Worm (Caenorhabditis elegans) whole organism, L4 larva: Measurements from ENCODE around the gene C40C9.4.

ENCODE experiments used
- F10B5.3 ChIP-seq: sonication (generic microtip); optimal IDR thresholded peaks from 2 replicates; lab custom pipeline; 2016; ENCODE audit warnings: mild to moderate bottlenecking, missing genetic modification characterization, missing compliant biosample characterization
- F26F4.8 ChIP-seq: fragments of 200-800 bp; sonication (Bioruptor generic); conservative IDR thresholded peaks from 2 replicates; pipeline ENCODE4 v1.3.6; 2022; ENCODE audit warnings: missing genetic modification characterization, missing compliant biosample characterization
- T26A8.4 ChIP-seq: fragments of 200-800 bp; sonication (Bioruptor generic); IDR thresholded peaks from 2 replicates; pipeline ENCODE4 v1.3.6; 2022; ENCODE audit warnings: missing genetic modification characterization, missing compliant biosample characterization
- Y48G9A.11 ChIP-seq: fragments of 200-800 bp; sonication (Bioruptor generic); IDR thresholded peaks from 2 replicates; pipeline ENCODE4 v1.3.6; 2022; ENCODE audit warnings: missing genetic modification reagents, missing genetic modification characterization, missing compliant biosample characterization
- aha-1 ChIP-seq: fragments of 150-350 bp; peaks from one replicate; lab custom pipeline; 2014; ENCODE audit warnings: missing biosample characterization, missing genetic modification characterization
- ama-1 ChIP-seq: fragments of 150-350 bp; optimal IDR thresholded peaks from 2 replicates; lab custom pipeline; 2014; ENCODE audit warnings: inconsistent platforms, mixed read lengths
- attf-4 ChIP-seq: sonication (generic microtip); optimal IDR thresholded peaks from 3 replicates; lab custom pipeline; 2017; ENCODE audit warnings: missing biosample characterization, missing genetic modification characterization
- ces-1 ChIP-seq: fragments of 150-350 bp; sonication (generic microtip); optimal IDR thresholded peaks from 4 replicates; lab custom pipeline; 2014; ENCODE audit warnings: missing biosample characterization, missing genetic modification reagents, missing genetic modification characterization
- daf-12 ChIP-seq: fragments of 150-350 bp; optimal IDR thresholded peaks from 2 replicates; lab custom pipeline; 2014; ENCODE audit warnings: missing biosample characterization, missing genetic modification reagents, missing genetic modification characterization
- daf-19 ChIP-seq: fragments of 200-800 bp; sonication (Bioruptor generic); conservative IDR thresholded peaks from 2 replicates; pipeline ENCODE4 v1.3.6; 2022; ENCODE audit warnings: missing genetic modification characterization, missing compliant biosample characterization
- daf-8 ChIP-seq: fragments of 200-800 bp; sonication (Bioruptor generic); IDR thresholded peaks from 2 replicates; pipeline ENCODE4 v1.3.6; 2022; ENCODE audit warnings: missing genetic modification characterization, missing compliant biosample characterization
- dmd-6 ChIP-seq: fragments of 200-800 bp; sonication (Bioruptor generic); IDR thresholded peaks from 2 replicates; pipeline ENCODE4 v1.3.6; 2022; ENCODE audit warnings: missing genetic modification reagents, missing genetic modification characterization, missing compliant biosample characterization
- dpl-1 ChIP-seq: fragments of 150-350 bp; optimal IDR thresholded peaks from 2 replicates; lab custom pipeline; 2014; ENCODE audit warnings: missing biosample characterization, missing genetic modification reagents, missing genetic modification characterization
- dve-1 ChIP-seq: sonication (generic microtip); optimal IDR thresholded peaks from 2 replicates; lab custom pipeline; 2017; ENCODE audit warnings: antibody characterized with exemption, mild to moderate bottlenecking, missing genetic modification characterization, missing compliant biosample characterization; ENCODE audit not compliant: insufficient read depth
- egl-27 ChIP-seq: sonication (generic microtip); optimal IDR thresholded peaks from 3 replicates; lab custom pipeline; 2017; ENCODE audit warnings: missing biosample characterization, missing genetic modification reagents, missing genetic modification characterization
- fkh-10 ChIP-seq: fragments of 150-350 bp; optimal IDR thresholded peaks from 2 replicates; lab custom pipeline; 2014; ENCODE audit warnings: missing biosample characterization, missing genetic modification reagents, missing genetic modification characterization
- hif-1 ChIP-seq, 2 experiments: sonication (generic microtip); optimal IDR thresholded peaks; 2 replicates each; lab custom pipeline; 2016 to 2017; ENCODE audit warnings: missing compliant biosample characterization in 2 of 2, missing genetic modification characterization in 2 of 2, missing genetic modification reagents in 2 of 2, missing genotype in 2 of 2, mild to moderate bottlenecking in 1 of 2
- hlh-30 ChIP-seq: sonication (generic microtip); optimal IDR thresholded peaks from 2 replicates; lab custom pipeline; 2017; ENCODE audit warnings: antibody characterized with exemption, mild to moderate bottlenecking, missing genetic modification characterization, missing compliant biosample characterization; ENCODE audit not compliant: insufficient read depth
- hmg-1.1 ChIP-seq: fragments of 200-800 bp; sonication (Bioruptor generic); IDR thresholded peaks from 2 replicates; pipeline ENCODE4 v1.3.6; 2022; ENCODE audit warnings: missing genetic modification reagents, missing genetic modification characterization, missing compliant biosample characterization
- jun-1 ChIP-seq: fragments of 150-350 bp; optimal IDR thresholded peaks from 2 replicates; lab custom pipeline; 2014; ENCODE audit warnings: missing biosample characterization, missing genetic modification reagents, missing genetic modification characterization
- lim-7 ChIP-seq: fragments of 200-800 bp; sonication (Bioruptor generic); IDR thresholded peaks from 2 replicates; pipeline ENCODE4 v1.3.6; 2022; ENCODE audit warnings: missing genetic modification characterization, missing compliant biosample characterization
- lin-13 ChIP-seq: fragments of 150-350 bp; optimal IDR thresholded peaks from 2 replicates; lab custom pipeline; 2014; ENCODE audit warnings: missing biosample characterization, missing genetic modification reagents, missing genetic modification characterization
- lin-15B ChIP-seq: fragments of 150-350 bp; sonication (generic microtip); optimal IDR thresholded peaks from 3 replicates; lab custom pipeline; 2014; ENCODE audit warnings: missing biosample characterization, missing genetic modification characterization
- lin-29 ChIP-seq: fragments of 200-800 bp; sonication (Bioruptor generic); IDR thresholded peaks from 2 replicates; pipeline ENCODE4 v1.3.6; 2022; ENCODE audit warnings: missing genetic modification reagents, missing genetic modification characterization, missing compliant biosample characterization
- lin-39 ChIP-seq: fragments of 150-350 bp; optimal IDR thresholded peaks from 2 replicates; lab custom pipeline; 2014; ENCODE audit warnings: missing biosample characterization, missing genetic modification reagents, missing genetic modification characterization
- lir-3 ChIP-seq: sonication (generic microtip); optimal IDR thresholded peaks from 2 replicates; lab custom pipeline; 2016; ENCODE audit warnings: mild to moderate bottlenecking, missing genetic modification characterization, missing compliant biosample characterization
- lsy-2 ChIP-seq, 2 experiments: fragments of 150-350 bp in 1 of 2; sonication (generic microtip) in 1 of 2; optimal IDR thresholded peaks; 2 replicates each; lab custom pipeline; 2014 to 2017; ENCODE audit warnings: missing biosample characterization in 2 of 2, missing genetic modification characterization in 2 of 2
- madf-5 ChIP-seq, 2 experiments: fragments of 200-800 bp; sonication (Bioruptor generic); IDR thresholded peaks; 2 replicates each; pipeline ENCODE4 v1.3.6; 2022; ENCODE audit warnings: missing compliant biosample characterization in 2 of 2, missing genetic modification characterization in 2 of 2
- mep-1 ChIP-seq: fragments of 150-350 bp; sonication (generic microtip); optimal IDR thresholded peaks from 3 replicates; lab custom pipeline; 2014; ENCODE audit warnings: missing biosample characterization, missing genetic modification characterization
- mes-2 ChIP-seq: sonication (generic microtip); optimal IDR thresholded peaks from 2 replicates; lab custom pipeline; 2016; ENCODE audit warnings: missing genotype, mild to moderate bottlenecking, missing genetic modification characterization, missing compliant biosample characterization; ENCODE audit not compliant: poor library complexity, severe bottlenecking
- nhr-10 ChIP-seq: fragments of 150-350 bp; optimal IDR thresholded peaks from 2 replicates; lab custom pipeline; 2014; ENCODE audit warnings: missing biosample characterization, missing genetic modification characterization
- nhr-11 ChIP-seq: fragments of 150-350 bp; optimal IDR thresholded peaks from 2 replicates; lab custom pipeline; 2014; ENCODE audit warnings: missing biosample characterization, missing genetic modification characterization
- nhr-237 ChIP-seq: sonication (generic microtip); optimal IDR thresholded peaks from 2 replicates; lab custom pipeline; 2017; ENCODE audit warnings: missing biosample characterization, missing genetic modification characterization
- nhr-28 ChIP-seq: fragments of 150-350 bp; optimal IDR thresholded peaks from 2 replicates; lab custom pipeline; 2014; ENCODE audit warnings: missing biosample characterization, missing genetic modification characterization
- nhr-6 ChIP-seq: fragments of 150-350 bp; optimal IDR thresholded peaks from 2 replicates; lab custom pipeline; 2014; ENCODE audit warnings: missing biosample characterization, missing genetic modification characterization
- php-3 ChIP-seq: fragments of 200-800 bp; sonication (Bioruptor generic); IDR thresholded peaks from 2 replicates; pipeline ENCODE4 v1.3.6; 2022; ENCODE audit warnings: missing genetic modification reagents, missing genetic modification characterization, missing compliant biosample characterization
- pqm-1 ChIP-seq: sonication (generic microtip); optimal IDR thresholded peaks from 2 replicates; lab custom pipeline; 2017; ENCODE audit warnings: missing biosample characterization, missing genetic modification characterization
- saeg-2 ChIP-seq: fragments of 200-800 bp; sonication (Bioruptor generic); IDR thresholded peaks from 2 replicates; pipeline ENCODE4 v1.3.6; 2022; ENCODE audit warnings: missing genetic modification reagents, missing genetic modification characterization, missing compliant biosample characterization
- set-16 ChIP-seq: fragments of 200-800 bp; sonication (Bioruptor generic); IDR thresholded peaks from 2 replicates; pipeline ENCODE4 v1.3.6; 2022; ENCODE audit warnings: missing genetic modification reagents, missing genetic modification characterization, missing compliant biosample characterization
- snpc-4 ChIP-seq: fragments of 150-350 bp; optimal IDR thresholded peaks from 2 replicates; lab custom pipeline; 2014; ENCODE audit warnings: missing biosample characterization, missing genetic modification characterization
- spr-1 ChIP-seq: sonication (generic microtip); optimal IDR thresholded peaks from 2 replicates; lab custom pipeline; 2016; ENCODE audit warnings: mild to moderate bottlenecking, missing genetic modification characterization, missing compliant biosample characterization
- tag-97 ChIP-seq: fragments of 200-800 bp; sonication (Bioruptor generic); IDR thresholded peaks from 2 replicates; pipeline ENCODE4 v1.3.6; 2022; ENCODE audit warnings: missing genetic modification characterization, missing compliant biosample characterization
- tra-1 ChIP-seq: fragments of 200-800 bp; sonication (Bioruptor generic); IDR thresholded peaks from 2 replicates; pipeline ENCODE4 v1.3.6; 2022; ENCODE audit warnings: missing genetic modification reagents, missing genetic modification characterization, missing compliant biosample characterization
- unc-130 ChIP-seq: sonication (generic microtip); optimal IDR thresholded peaks from 2 replicates; lab custom pipeline; 2016; ENCODE audit warnings: missing genetic modification reagents, missing genetic modification characterization, missing compliant biosample characterization
- unc-39 ChIP-seq: sonication (generic microtip); optimal IDR thresholded peaks from 2 replicates; lab custom pipeline; 2017; ENCODE audit warnings: missing biosample characterization, missing genetic modification characterization
- unc-62 ChIP-seq, 3 experiments: fragments of 150-350 bp in 1 of 3; sonication (generic microtip); optimal IDR thresholded peaks in 2 of 3; peaks in 1 of 3; 1 replicate in 1 of 3; 2 replicates in 2 of 3; lab custom pipeline; 2014 to 2017; ENCODE audit warnings: missing biosample characterization in 3 of 3, missing genetic modification characterization in 3 of 3, missing genetic modification reagents in 3 of 3, missing genotype in 1 of 3
- zfp-2 ChIP-seq: sonication (generic microtip); optimal IDR thresholded peaks from 2 replicates; lab custom pipeline; 2016; ENCODE audit warnings: mild to moderate bottlenecking, missing genetic modification characterization, missing compliant biosample characterization

The C40C9.4 gene

DNA sequence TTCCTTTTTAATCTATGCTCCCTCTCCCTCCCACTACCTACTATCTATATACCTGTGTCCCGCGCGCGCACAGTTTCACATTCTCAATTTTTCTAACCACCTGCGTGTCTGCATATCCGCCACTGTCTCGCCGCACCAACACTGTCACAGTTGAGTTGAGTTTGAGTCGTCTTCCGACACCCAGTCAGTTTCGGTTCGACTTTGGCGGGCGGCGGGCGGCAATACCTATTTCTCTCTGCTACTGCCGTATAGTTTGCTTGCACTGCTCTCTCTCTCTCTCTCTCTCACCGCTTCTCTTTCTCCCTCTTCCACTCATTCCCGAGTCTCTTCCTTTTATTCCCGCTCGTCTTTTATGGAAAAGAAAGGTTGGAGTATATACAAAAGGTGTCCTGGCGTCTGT lies 24.5 kb downstream of the C40C9.4 start (continued):
- TF ChIP-seq madf-5 (GFP tag; IDR thresholded peaks at IDR 0.05; lab: Robert Waterston, UW): no peak

DNA sequence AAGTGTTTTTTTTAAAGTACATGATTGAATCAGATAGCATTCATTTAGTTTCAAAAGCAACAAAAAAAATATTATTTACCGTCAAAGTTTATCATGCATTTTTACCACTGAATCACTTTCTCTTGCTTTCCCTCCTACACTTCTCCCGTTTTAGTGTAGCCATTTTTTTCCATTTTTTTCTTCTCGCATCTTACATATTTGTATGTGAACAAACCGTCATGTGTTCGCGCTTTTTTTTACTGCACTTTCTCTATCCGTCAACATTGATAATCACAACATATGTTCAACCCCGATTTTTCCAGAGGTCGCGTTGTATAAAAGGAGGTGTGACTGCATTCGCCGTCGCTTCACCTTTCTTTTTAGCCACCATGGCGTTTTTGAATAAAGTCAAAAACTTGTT lies 26.0 kb downstream of the C40C9.4 start, which contains the start of gene gck-4:
Gene gck-4 (plus strand): TSS at position 301 of the 400 bp plus-strand sequence.
- TF ChIP-seq ces-1 (GFP tag; lab: Kevin White, UChicago): no peak
- TF ChIP-seq daf-12 (tag; lab: Kevin White, UChicago): no peak
- TF ChIP-seq lim-7: no peak
- TF ChIP-seq dmd-6 (GFP tag; lab: Robert Waterston, UW): no peak
- TF ChIP-seq tra-1 (GFP tag; lab: Robert Waterston, UW): no peak
- TF ChIP-seq lin-29 (GFP tag; lab: Robert Waterston, UW): no peak
- no peak for TF ChIP-seq mes-2 (tag; lab: Kevin White, UChicago)
- TF ChIP-seq attf-4 (tag; lab: Kevin White, UChicago): no peak
- no peak for TF ChIP-seq set-16 (GFP tag; lab: Robert Waterston, UW)
- TF ChIP-seq tag-97 (GFP tag; lab: Robert Waterston, UW): no peak
- no peak for TF ChIP-seq hmg-1.1
- TF ChIP-seq php-3 (GFP tag; lab: Robert Waterston, UW): no peak
- TF ChIP-seq nhr-28: peak; percentile 55
- peak; percentile 5 for TF ChIP-seq hlh-30 (tag; lab: Kevin White, UChicago)
- no peak for TF ChIP-seq pqm-1 (tag; lab: Kevin White, UChicago)
- TF ChIP-seq lir-3 (tag; lab: Kevin White, UChicago): no peak
- no peak for TF ChIP-seq egl-27
- TF ChIP-seq unc-62 (GFP tag; optimal IDR thresholded peaks at IDR 0.05 in 1 of 2; lab: Kevin White, UChicago): no peak
- no peak for TF ChIP-seq unc-62 (tag; optimal IDR thresholded peaks at IDR 0.05; lab: Kevin White, UChicago)
- TF ChIP-seq lin-13 (GFP tag; lab: Kevin White, UChicago): no peak
- TF ChIP-seq aha-1: peak; percentile 16
- no peak for TF ChIP-seq mep-1 (tag; lab: Kevin White, UChicago)

DNA sequence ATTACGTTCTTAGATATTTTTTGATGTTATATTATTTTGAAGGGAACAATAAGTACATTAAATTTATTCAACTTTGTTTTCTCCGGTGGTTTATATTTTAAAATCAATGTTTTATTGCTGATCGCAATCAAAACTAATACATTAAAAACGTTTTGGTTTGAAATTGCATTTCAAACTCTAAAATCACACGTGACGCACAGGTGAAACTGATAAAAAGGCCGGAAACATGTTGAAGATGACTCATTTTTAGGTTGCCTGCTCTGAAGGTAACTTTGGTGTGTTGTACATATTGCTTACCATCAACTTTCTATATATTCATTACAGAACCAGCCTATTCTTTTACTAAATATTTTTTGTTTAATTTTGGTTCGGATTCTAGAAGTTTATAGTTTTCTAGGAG lies 34.8 kb downstream of the C40C9.4 start:
- TF ChIP-seq unc-39 (tag; lab: Kevin White, UChicago) (no peak), saeg-2 (GFP tag; lab: Robert Waterston, UW) (no peak), lin-15B (tag; lab: Kevin White, UChicago) (no peak), daf-8 (GFP tag; lab: Robert Waterston, UW) (no peak), attf-4 (tag; lab: Kevin White, UChicago) (no peak), hif-1 (tag; optimal IDR thresholded peaks at IDR 0.05; lab: Kevin White, UChicago) (no peak), daf-19 (GFP tag; lab: Robert Waterston, UW) (no peak), dve-1 (peak; percentile 73), unc-62 (GFP tag; optimal IDR thresholded peaks at IDR 0.05 in 1 of 2; lab: Kevin White, UChicago) (no peak), unc-62 (tag; optimal IDR thresholded peaks at IDR 0.05; lab: Kevin White, UChicago) (no peak), nhr-11 (tag; lab: Kevin White, UChicago) (no peak), madf-5 (GFP tag; IDR thresholded peaks at IDR 0.05; lab: Robert Waterston, UW) (no peak), nhr-10 (tag; lab: Kevin White, UChicago) (no peak), jun-1 (no peak), php-3 (GFP tag; lab: Robert Waterston, UW) (peak; percentile 76), lsy-2 (tag; optimal IDR thresholded peaks at IDR 0.05; lab: Kevin White, UChicago) (no peak), tra-1 (GFP tag; lab: Robert Waterston, UW) (no peak), tag-97 (GFP tag; lab: Robert Waterston, UW) (no peak), snpc-4 (tag; lab: Kevin White, UChicago) (no peak), lim-7 (no peak), set-16 (GFP tag; lab: Robert Waterston, UW) (no peak), spr-1 (tag; lab: Kevin White, UChicago) (no peak), zfp-2 (tag; lab: Kevin White, UChicago) (no peak), mep-1 (tag; lab: Kevin White, UChicago) (no peak), lin-13 (GFP tag; lab: Kevin White, UChicago) (no peak), dpl-1 (no peak), lin-39 (no peak), nhr-6 (tag; lab: Kevin White, UChicago) (peak; percentile 46), ama-1 (no peak), daf-12 (tag; lab: Kevin White, UChicago) (no peak), unc-130 (GFP tag; lab: Kevin White, UChicago) (no peak), lir-3 (tag; lab: Kevin White, UChicago) (no peak), nhr-237 (no peak), T26A8.4 (GFP tag; lab: Robert Waterston, UW) (no peak), fkh-10 (GFP tag; lab: Kevin White, UChicago) (no peak), F10B5.3 (tag; lab: Kevin White, UChicago) (no peak), Y48G9A.11 (GFP tag; lab: Robert Waterston, UW) (no peak), F26F4.8 (GFP tag; lab: Robert Waterston, UW) (no peak)
